Worm (Caenorhabditis elegans) whole organism, L4 larva: ENCODE data around the gene F52D2.6.

Experiments
- D1046.2 ChIP-seq: fragments of 200-800 bp; sonication (Bioruptor generic); IDR thresholded peaks from 2 replicates; pipeline ENCODE4 v1.3.6; 2022; ENCODE audit warnings: missing genetic modification characterization, missing compliant biosample characterization
- F37D6.2 ChIP-seq: sonication (generic microtip); optimal IDR thresholded peaks from 2 replicates; lab custom pipeline; 2016; ENCODE audit warnings: mild to moderate bottlenecking, missing genetic modification characterization, missing compliant biosample characterization
- aha-1 ChIP-seq: fragments of 150-350 bp; peaks from one replicate; lab custom pipeline; 2014; ENCODE audit warnings: missing biosample characterization, missing genetic modification characterization
- ceh-28 ChIP-seq: fragments of 150-350 bp; optimal IDR thresholded peaks from 2 replicates; lab custom pipeline; 2014; ENCODE audit warnings: missing biosample characterization, missing genetic modification reagents, missing genetic modification characterization
- ceh-44 ChIP-seq: fragments of 200-800 bp; sonication (Bioruptor generic); IDR thresholded peaks from 2 replicates; pipeline ENCODE4 v1.3.6; 2022; ENCODE audit warnings: missing genetic modification reagents, missing genetic modification characterization, missing compliant biosample characterization
- ceh-82 ChIP-seq: sonication (generic microtip); optimal IDR thresholded peaks from 2 replicates; lab custom pipeline; 2017; ENCODE audit warnings: missing biosample characterization, missing genetic modification characterization
- ctbp-1 ChIP-seq: fragments of 200-800 bp; sonication (Bioruptor generic); IDR thresholded peaks from 2 replicates; pipeline ENCODE4 v1.3.6; 2022; ENCODE audit warnings: missing genetic modification reagents, missing genetic modification characterization, missing compliant biosample characterization
- daf-16 ChIP-seq, 3 experiments: sonication (generic microtip); optimal IDR thresholded peaks; 2 replicates each; lab custom pipeline; 2016 to 2017; ENCODE audit warnings: missing genetic modification characterization in 3 of 3, missing genetic modification reagents in 3 of 3, mild to moderate bottlenecking in 2 of 3, missing compliant biosample characterization in 2 of 3, missing biosample characterization in 1 of 3, moderate library complexity in 1 of 3
- daf-8 ChIP-seq: fragments of 200-800 bp; sonication (Bioruptor generic); IDR thresholded peaks from 2 replicates; pipeline ENCODE4 v1.3.6; 2022; ENCODE audit warnings: missing genetic modification characterization, missing compliant biosample characterization
- dmd-6 ChIP-seq: fragments of 200-800 bp; sonication (Bioruptor generic); IDR thresholded peaks from 2 replicates; pipeline ENCODE4 v1.3.6; 2022; ENCODE audit warnings: missing genetic modification reagents, missing genetic modification characterization, missing compliant biosample characterization
- dpl-1 ChIP-seq: fragments of 150-350 bp; optimal IDR thresholded peaks from 2 replicates; lab custom pipeline; 2014; ENCODE audit warnings: missing biosample characterization, missing genetic modification reagents, missing genetic modification characterization
- duxl-1 ChIP-seq: sonication (generic microtip); optimal IDR thresholded peaks from 2 replicates; lab custom pipeline; 2016; ENCODE audit warnings: mild to moderate bottlenecking, missing genetic modification characterization, moderate library complexity, missing compliant biosample characterization; ENCODE audit not compliant: poor library complexity
- egl-27 ChIP-seq: sonication (generic microtip); optimal IDR thresholded peaks from 3 replicates; lab custom pipeline; 2017; ENCODE audit warnings: missing biosample characterization, missing genetic modification reagents, missing genetic modification characterization
- fos-1 ChIP-seq: fragments of 150-350 bp; optimal IDR thresholded peaks from 2 replicates; lab custom pipeline; 2014; ENCODE audit warnings: missing biosample characterization, missing genetic modification characterization
- hlh-11 ChIP-seq: fragments of 200-800 bp; sonication (Bioruptor generic); optimal IDR thresholded peaks from 2 replicates; lab custom pipeline; 2018; ENCODE audit warnings: mild to moderate bottlenecking, missing genetic modification characterization, missing compliant biosample characterization
- hmg-1.1 ChIP-seq: fragments of 200-800 bp; sonication (Bioruptor generic); IDR thresholded peaks from 2 replicates; pipeline ENCODE4 v1.3.6; 2022; ENCODE audit warnings: missing genetic modification reagents, missing genetic modification characterization, missing compliant biosample characterization
- jun-1 ChIP-seq: fragments of 150-350 bp; optimal IDR thresholded peaks from 2 replicates; lab custom pipeline; 2014; ENCODE audit warnings: missing biosample characterization, missing genetic modification reagents, missing genetic modification characterization
- lim-7 ChIP-seq: fragments of 200-800 bp; sonication (Bioruptor generic); IDR thresholded peaks from 2 replicates; pipeline ENCODE4 v1.3.6; 2022; ENCODE audit warnings: missing genetic modification characterization, missing compliant biosample characterization
- lin-13 ChIP-seq: fragments of 150-350 bp; optimal IDR thresholded peaks from 2 replicates; lab custom pipeline; 2014; ENCODE audit warnings: missing biosample characterization, missing genetic modification reagents, missing genetic modification characterization
- lsy-2 ChIP-seq, 2 experiments: fragments of 150-350 bp in 1 of 2; sonication (generic microtip) in 1 of 2; optimal IDR thresholded peaks; 2 replicates each; lab custom pipeline; 2014 to 2017; ENCODE audit warnings: missing biosample characterization in 2 of 2, missing genetic modification characterization in 2 of 2
- madf-9 ChIP-seq: fragments of 200-800 bp; sonication (Bioruptor generic); conservative IDR thresholded peaks from 2 replicates; pipeline ENCODE4 v1.3.6; 2022; ENCODE audit warnings: missing genetic modification reagents, missing genetic modification characterization, missing compliant biosample characterization
- mdl-1 ChIP-seq, 2 experiments: fragments of 150-350 bp in 1 of 2; sonication (generic microtip) in 1 of 2; optimal IDR thresholded peaks; 2 replicates each; lab custom pipeline; 2014 to 2017; ENCODE audit warnings: missing biosample characterization in 2 of 2, missing genetic modification characterization in 2 of 2
- mes-2 ChIP-seq: sonication (generic microtip); optimal IDR thresholded peaks from 2 replicates; lab custom pipeline; 2016; ENCODE audit warnings: missing genotype, mild to moderate bottlenecking, missing genetic modification characterization, missing compliant biosample characterization; ENCODE audit not compliant: poor library complexity, severe bottlenecking
- mxl-3 ChIP-seq: fragments of 200-800 bp; sonication (Bioruptor generic); optimal IDR thresholded peaks from 2 replicates; lab custom pipeline; 2018; ENCODE audit warnings: mild to moderate bottlenecking, missing genetic modification characterization, missing compliant biosample characterization
- nhr-102 ChIP-seq: sonication (generic microtip); optimal IDR thresholded peaks from 2 replicates; lab custom pipeline; 2016; ENCODE audit warnings: mild to moderate bottlenecking, missing genetic modification characterization, moderate library complexity, missing compliant biosample characterization
- nhr-11 ChIP-seq: fragments of 150-350 bp; optimal IDR thresholded peaks from 2 replicates; lab custom pipeline; 2014; ENCODE audit warnings: missing biosample characterization, missing genetic modification characterization
- nhr-28 ChIP-seq: fragments of 150-350 bp; optimal IDR thresholded peaks from 2 replicates; lab custom pipeline; 2014; ENCODE audit warnings: missing biosample characterization, missing genetic modification characterization
- nhr-76 ChIP-seq: fragments of 150-350 bp; optimal IDR thresholded peaks from 2 replicates; lab custom pipeline; 2014; ENCODE audit warnings: missing biosample characterization, missing genetic modification characterization
- php-3 ChIP-seq: fragments of 200-800 bp; sonication (Bioruptor generic); IDR thresholded peaks from 2 replicates; pipeline ENCODE4 v1.3.6; 2022; ENCODE audit warnings: missing genetic modification reagents, missing genetic modification characterization, missing compliant biosample characterization
- pqm-1 ChIP-seq: sonication (generic microtip); optimal IDR thresholded peaks from 2 replicates; lab custom pipeline; 2017; ENCODE audit warnings: missing biosample characterization, missing genetic modification characterization
- sdz-12 ChIP-seq: fragments of 200-800 bp; sonication (Bioruptor generic); optimal IDR thresholded peaks from 2 replicates; lab custom pipeline; 2018; ENCODE audit warnings: mild to moderate bottlenecking, missing genetic modification characterization, missing compliant biosample characterization
- set-16 ChIP-seq: fragments of 200-800 bp; sonication (Bioruptor generic); IDR thresholded peaks from 2 replicates; pipeline ENCODE4 v1.3.6; 2022; ENCODE audit warnings: missing genetic modification reagents, missing genetic modification characterization, missing compliant biosample characterization
- skn-1 ChIP-seq: fragments of 150-350 bp; optimal IDR thresholded peaks from 2 replicates; lab custom pipeline; 2014; ENCODE audit warnings: missing biosample characterization, missing genetic modification characterization
- tra-1 ChIP-seq: fragments of 200-800 bp; sonication (Bioruptor generic); IDR thresholded peaks from 2 replicates; pipeline ENCODE4 v1.3.6; 2022; ENCODE audit warnings: missing genetic modification reagents, missing genetic modification characterization, missing compliant biosample characterization
- unc-39 ChIP-seq: sonication (generic microtip); optimal IDR thresholded peaks from 2 replicates; lab custom pipeline; 2017; ENCODE audit warnings: missing biosample characterization, missing genetic modification characterization
- unc-62 ChIP-seq, 3 experiments: fragments of 150-350 bp in 1 of 3; sonication (generic microtip); optimal IDR thresholded peaks in 2 of 3; peaks in 1 of 3; 1 replicate in 1 of 3; 2 replicates in 2 of 3; lab custom pipeline; 2014 to 2017; ENCODE audit warnings: missing biosample characterization in 3 of 3, missing genetic modification characterization in 3 of 3, missing genetic modification reagents in 3 of 3, missing genotype in 1 of 3
- zip-2 ChIP-seq: fragments of 150-350 bp; optimal IDR thresholded peaks from 2 replicates; lab custom pipeline; 2014; ENCODE audit warnings: missing biosample characterization, missing genetic modification characterization

The F52D2.6 gene

DNA sequence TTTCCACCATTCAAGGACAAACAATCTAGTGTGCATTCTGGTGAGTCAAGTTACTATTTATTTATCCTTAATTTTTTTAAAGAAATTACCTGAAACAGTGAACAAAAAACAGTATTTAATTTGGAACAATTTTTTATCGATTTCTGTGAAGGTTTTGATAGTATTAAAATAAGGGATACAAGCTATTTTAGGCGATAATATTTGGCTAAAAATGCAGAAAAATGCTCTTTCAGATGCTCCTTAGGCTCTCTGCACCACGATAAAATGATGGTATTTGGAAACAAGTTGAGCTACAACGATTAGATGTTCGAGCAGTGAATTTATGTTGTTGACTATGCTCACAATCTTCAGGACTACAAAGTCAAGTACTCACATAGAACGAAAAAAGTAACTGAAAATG, at the start of gene F52D2.6:
F52D2.6 (plus strand) TSS at position 301 of the 400 bp plus-strand sequence.
- no peak for TF ChIP-seq unc-39
- TF ChIP-seq lim-7 (GFP tag; lab: Robert Waterston, UW) = no peak
- TF ChIP-seq unc-62 (GFP tag; optimal IDR thresholded peaks at IDR 0.05 in 1 of 2; lab: Kevin White, UChicago) = peak in 1 of 2 experiments; percentile 37
- no peak for TF ChIP-seq unc-62 (tag; optimal IDR thresholded peaks at IDR 0.05; lab: Kevin White, UChicago)
- TF ChIP-seq, all 104 proteins: peak for 1

DNA sequence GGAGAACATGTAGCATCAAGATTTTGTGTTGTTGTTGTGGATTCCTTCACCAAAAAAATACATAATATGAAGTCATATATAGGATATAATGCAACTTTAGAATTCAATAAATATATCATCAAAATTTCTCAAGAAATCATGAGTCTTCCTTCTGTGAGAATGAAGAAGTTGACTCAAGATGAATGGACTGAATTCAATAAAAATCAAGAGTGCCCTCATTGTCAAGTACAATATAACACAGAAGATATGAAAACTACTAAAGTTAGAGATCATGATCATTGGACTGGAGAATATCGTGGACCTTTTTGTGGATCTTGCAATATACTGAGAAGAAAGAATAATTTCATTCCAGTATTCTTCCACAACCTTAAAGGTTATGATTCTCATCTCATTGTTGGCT, 40.4 kb upstream of the F52D2.6 start:
- TF ChIP-seq aha-1 (tag; lab: Kevin White, UChicago) (peak; percentile 67), nhr-102 (tag; lab: Kevin White, UChicago) (no peak), dmd-6 (GFP tag; lab: Robert Waterston, UW) (no peak), unc-62 (GFP tag; optimal IDR thresholded peaks at IDR 0.05 in 1 of 2; lab: Kevin White, UChicago) (peak in 1 of 2 experiments; percentile 95), unc-62 (tag; optimal IDR thresholded peaks at IDR 0.05; lab: Kevin White, UChicago) (no peak), sdz-12 (GFP tag; lab: Kevin White, UChicago) (no peak), set-16 (GFP tag; lab: Robert Waterston, UW) (no peak), jun-1 (tag; lab: Kevin White, UChicago) (no peak), nhr-76 (no peak), pqm-1 (tag; lab: Kevin White, UChicago) (no peak), zip-2 (tag; lab: Kevin White, UChicago) (no peak)

DNA sequence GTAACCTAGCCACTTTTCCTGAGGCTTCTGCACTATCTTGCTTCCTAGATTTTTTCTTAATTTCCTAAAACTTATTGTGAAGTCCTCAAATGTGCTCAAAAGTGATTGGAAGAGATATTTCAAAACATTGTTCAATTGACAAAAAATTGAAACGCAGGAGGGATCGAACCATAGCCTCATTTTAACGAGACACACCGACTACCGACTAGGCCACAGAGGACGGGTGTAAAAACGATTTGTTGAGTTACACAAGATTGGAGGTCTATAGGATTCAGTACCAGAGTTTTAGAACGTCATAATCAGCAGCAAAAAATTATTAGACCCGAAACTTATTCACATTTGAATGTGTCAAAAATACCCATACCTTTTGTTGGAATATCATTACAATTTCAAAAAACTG, 36.5 kb upstream of the F52D2.6 start:
- TF ChIP-seq duxl-1 (tag; lab: Kevin White, UChicago) = peak; percentile 54
- TF ChIP-seq F37D6.2 = no peak
- peak; percentile 1 for TF ChIP-seq lin-13 (GFP tag; lab: Kevin White, UChicago)

DNA sequence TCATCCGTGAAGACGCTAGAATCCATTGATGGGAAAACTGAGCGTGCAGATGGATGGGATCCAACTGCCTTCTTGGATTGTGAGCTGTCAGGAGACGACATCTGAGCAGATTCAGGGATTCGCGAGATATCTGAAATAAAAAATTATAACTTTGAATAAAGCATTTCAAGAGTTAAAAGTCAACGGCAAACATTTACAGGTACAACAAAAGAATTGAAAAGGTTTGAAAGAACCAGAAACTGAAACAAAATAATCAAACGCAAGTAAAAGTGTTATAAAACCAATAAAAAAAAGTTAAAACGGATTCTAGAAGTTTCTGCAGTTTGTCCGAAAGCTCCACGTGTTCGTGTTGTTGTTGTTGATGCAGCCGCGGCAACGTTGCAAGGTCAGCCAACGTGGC, 35.9 kb upstream of the F52D2.6 start, which contains the start of gene Y59E1A.4:
Y59E1A.4 (minus strand) TSS at position 101 of the 400 bp plus-strand sequence.
- TF ChIP-seq ceh-28 (tag; lab: Kevin White, UChicago) (no peak), fos-1 (no peak), lsy-2 (tag; optimal IDR thresholded peaks at IDR 0.05; lab: Kevin White, UChicago) (no peak), madf-9 (GFP tag; lab: Robert Waterston, UW) (no peak)

DNA sequence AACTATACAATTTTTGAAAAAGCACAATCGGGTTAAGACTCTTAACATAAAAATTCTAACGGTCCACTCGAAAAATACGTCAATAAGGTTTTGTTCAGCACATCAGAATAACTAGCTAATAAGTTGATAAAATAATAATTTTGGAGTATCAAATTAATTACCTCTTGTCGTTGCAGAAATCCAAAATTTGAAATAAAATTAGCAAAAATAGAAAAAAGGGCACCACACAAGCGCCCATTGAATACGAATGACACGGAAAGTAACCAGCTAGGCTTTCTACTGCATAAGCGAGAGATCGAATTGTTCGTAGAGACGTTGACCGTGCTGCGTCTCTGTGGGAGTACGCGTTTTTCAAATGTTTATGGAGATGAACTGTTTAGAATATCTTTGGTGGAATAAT, 16.7 kb upstream of the F52D2.6 start:
- peak in 1 of 2 experiments; percentile 90 for TF ChIP-seq unc-62 (GFP tag; optimal IDR thresholded peaks at IDR 0.05 in 1 of 2; lab: Kevin White, UChicago)
- no peak for TF ChIP-seq unc-62 (tag; optimal IDR thresholded peaks at IDR 0.05; lab: Kevin White, UChicago)
- no peak for TF ChIP-seq dpl-1 (GFP tag; lab: Kevin White, UChicago)
- TF ChIP-seq, all 104 proteins: peak for 1

DNA sequence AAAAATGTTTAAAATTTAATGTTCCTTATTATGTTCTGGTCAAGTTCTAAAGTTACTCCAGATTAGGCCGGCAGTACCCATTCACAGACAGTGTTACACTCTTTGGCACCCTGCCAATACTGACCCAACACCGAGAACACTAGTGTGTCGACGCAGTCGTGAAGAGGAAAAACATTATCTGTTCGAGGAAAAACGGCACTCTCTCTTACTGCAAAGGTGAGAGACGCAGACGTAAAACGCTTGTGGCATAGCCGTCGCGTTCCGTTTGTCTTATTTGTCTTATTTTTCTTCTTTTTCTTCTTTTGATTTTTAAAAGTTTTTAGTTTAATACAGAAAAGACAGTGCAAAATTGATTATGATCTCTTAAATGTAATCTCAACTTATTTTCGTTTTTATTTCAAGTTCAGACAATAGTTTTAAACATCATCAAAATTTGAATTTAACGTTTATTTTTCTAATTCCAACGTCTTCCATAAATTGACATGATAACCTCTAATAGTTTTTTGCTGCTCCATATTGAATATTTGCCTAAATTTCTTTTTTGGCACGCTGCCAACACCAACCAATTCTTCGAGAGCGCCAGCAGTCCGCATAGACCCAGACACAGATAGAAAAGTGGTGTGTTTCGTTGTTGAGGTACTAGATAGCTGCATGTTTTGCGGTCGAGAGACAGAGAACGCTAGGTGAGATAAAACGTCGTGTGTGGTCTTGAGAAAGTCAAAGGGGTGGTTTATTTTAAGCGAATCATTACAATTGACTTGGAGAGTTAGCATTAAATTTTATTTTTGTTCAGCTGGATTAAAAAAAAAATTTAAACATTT, 14.7 kb upstream of the F52D2.6 start:
- TF ChIP-seq ctbp-1 (GFP tag; lab: Robert Waterston, UW) (no peak), ceh-82 (tag; lab: Kevin White, UChicago) (no peak), unc-62 (GFP tag; optimal IDR thresholded peaks at IDR 0.05 in 1 of 2; lab: Kevin White, UChicago) (peak in 1 of 2 experiments; percentile 97), unc-62 (tag; optimal IDR thresholded peaks at IDR 0.05; lab: Kevin White, UChicago) (no peak), tra-1 (GFP tag; lab: Robert Waterston, UW) (peak; percentile 91), php-3 (no peak), ceh-28 (tag; lab: Kevin White, UChicago) (no peak), hlh-11 (tag; lab: Kevin White, UChicago) (peak; percentile 54), nhr-11 (peak; percentile 29), skn-1 (no peak), mxl-3 (peak; percentile 45), egl-27 (no peak), mdl-1 (tag; optimal IDR thresholded peaks at IDR 0.05; lab: Kevin White, UChicago) (peak in 1 of 2 experiments; percentile 34), daf-8 (GFP tag; lab: Robert Waterston, UW) (no peak), nhr-28 (peak; percentile 30), hmg-1.1 (GFP tag; lab: Robert Waterston, UW) (peak; percentile 19), unc-39 (no peak), dmd-6 (GFP tag; lab: Robert Waterston, UW) (peak; percentile 24; the same call in 1 of the 2 replicates), pqm-1 (tag; lab: Kevin White, UChicago) (peak; percentile 18), ceh-44 (GFP tag; lab: Robert Waterston, UW) (no peak), daf-16 (GFP tag; optimal IDR thresholded peaks at IDR 0.05; lab: Kevin White, UChicago) (no peak), daf-16 (tag; optimal IDR thresholded peaks at IDR 0.05; lab: Kevin White, UChicago) (peak; percentile 50), duxl-1 (tag; lab: Kevin White, UChicago) (peak; percentile 87), D1046.2 (GFP tag; lab: Robert Waterston, UW) (no peak), mes-2 (peak; percentile 49)
